Fruit fly (Drosophila melanogaster) whole organism, embryonic: ENCODE measurements around the gene Trax.

ENCODE experiments used
- Antp ChIP-seq: fragments of 200-800 bp; sonication (Bioruptor generic); optimal IDR thresholded peaks from 3 replicates; lab custom pipeline; 2016; ENCODE audit warnings: missing biosample characterization, missing genetic modification characterization
- Awh ChIP-seq: fragments of 200-800 bp; sonication (Bioruptor generic); IDR thresholded peaks from 2 replicates; pipeline ENCODE4, ENCODE4 v1.3.6; 2022; ENCODE audit warnings: missing biosample characterization, missing genetic modification characterization
- BEAF-32 ChIP-seq: fragments of 200-800 bp; sonication (Bioruptor generic); optimal IDR thresholded peaks from 3 replicates; lab custom pipeline; 2017; ENCODE audit warnings: missing biosample characterization, missing genetic modification characterization, mild to moderate bottlenecking, moderate library complexity, missing genetic modification reagents
- CG11398 ChIP-seq: fragments of 200-800 bp; sonication (Bioruptor generic); optimal IDR thresholded peaks from 2 replicates; lab custom pipeline; 2016; ENCODE audit warnings: missing biosample characterization, missing genetic modification characterization
- CG11695 ChIP-seq: fragments of 200-800 bp; sonication (Bioruptor generic); IDR thresholded peaks from 3 replicates; pipeline ENCODE4 v1.3.6; 2022; ENCODE audit warnings: missing biosample characterization, missing genetic modification characterization
- CG12219 ChIP-seq: fragments of 200-800 bp; sonication (Bioruptor generic); optimal IDR thresholded peaks from 3 replicates; lab custom pipeline; 2018; ENCODE audit warnings: missing biosample characterization, mild to moderate bottlenecking, missing genetic modification characterization
- CG1233 ChIP-seq: fragments of 200-800 bp; sonication (Bioruptor generic); optimal IDR thresholded peaks from 4 replicates; lab custom pipeline; 2018; ENCODE audit warnings: missing biosample characterization, mild to moderate bottlenecking, missing genetic modification characterization
- CG14441 ChIP-seq: fragments of 200-800 bp; sonication (Bioruptor generic); IDR thresholded peaks from 2 replicates; pipeline ENCODE4 v1.3.6; 2022; ENCODE audit warnings: missing biosample characterization, missing genetic modification characterization
- CG14710 ChIP-seq: fragments of 200-800 bp; sonication (Bioruptor generic); optimal IDR thresholded peaks from 3 replicates; lab custom pipeline; 2019; ENCODE audit warnings: missing biosample characterization, mild to moderate bottlenecking, missing genetic modification characterization, moderate library complexity
- CG15514 ChIP-seq: fragments of 200-800 bp; sonication (Bioruptor generic); optimal IDR thresholded peaks from 3 replicates; lab custom pipeline; 2017; ENCODE audit warnings: missing biosample characterization, missing genetic modification characterization, mild to moderate bottlenecking, moderate library complexity, missing genetic modification reagents
- CG2116 ChIP-seq: fragments of 200-800 bp; sonication (Bioruptor generic); optimal IDR thresholded peaks from 3 replicates; lab custom pipeline; 2018; ENCODE audit warnings: missing biosample characterization, mild to moderate bottlenecking, missing genetic modification characterization
- CG2678 ChIP-seq: fragments of 200-800 bp; sonication (Bioruptor generic); optimal IDR thresholded peaks from 3 replicates; lab custom pipeline; 2019; ENCODE audit warnings: missing biosample characterization, mild to moderate bottlenecking, missing genetic modification characterization, moderate library complexity
- CG33557 ChIP-seq: fragments of 200-800 bp; sonication (Bioruptor generic); optimal IDR thresholded peaks from 2 replicates; lab custom pipeline; 2019; ENCODE audit warnings: missing biosample characterization, mild to moderate bottlenecking, missing genetic modification characterization, moderate library complexity
- CG34224 ChIP-seq: fragments of 200-800 bp; sonication (Bioruptor generic); IDR thresholded peaks from 3 replicates; pipeline ENCODE4 v1.3.6; 2022; ENCODE audit warnings: missing biosample characterization, missing genetic modification characterization; ENCODE audit not compliant: partially characterized antibody
- CG34422 ChIP-seq: fragments of 200-800 bp; sonication (Bioruptor generic); IDR thresholded peaks from 3 replicates; pipeline ENCODE4 v1.3.6; 2022; ENCODE audit warnings: missing biosample characterization, missing genetic modification characterization
- CG4707 ChIP-seq: fragments of 200-800 bp; sonication (Bioruptor generic); optimal IDR thresholded peaks from 2 replicates; lab custom pipeline; 2018; ENCODE audit warnings: missing biosample characterization, mild to moderate bottlenecking, missing genetic modification characterization, moderate library complexity
- CG4854 ChIP-seq: fragments of 200-800 bp; sonication (Bioruptor generic); optimal IDR thresholded peaks from 2 replicates; lab custom pipeline; 2016; ENCODE audit warnings: missing biosample characterization, missing genetic modification characterization, inconsistent platforms
- CG5180 ChIP-seq: fragments of 200-800 bp; sonication (Bioruptor generic); optimal IDR thresholded peaks from 3 replicates; lab custom pipeline; 2017; ENCODE audit warnings: missing biosample characterization, missing genetic modification characterization, mild to moderate bottlenecking, moderate library complexity, missing genetic modification reagents
- CG6689 ChIP-seq: fragments of 200-800 bp; sonication (Bioruptor generic); IDR thresholded peaks from 2 replicates; pipeline ENCODE4 v1.3.6; 2022; ENCODE audit warnings: missing biosample characterization, missing genetic modification characterization
- CG7556 ChIP-seq: fragments of 200-800 bp; sonication (Bioruptor generic); optimal IDR thresholded peaks from 2 replicates; lab custom pipeline; 2017; ENCODE audit warnings: missing biosample characterization, mild to moderate bottlenecking, missing genetic modification characterization
- CG8089 ChIP-seq: fragments of 200-800 bp; sonication (Bioruptor generic); optimal IDR thresholded peaks from 3 replicates; lab custom pipeline; 2016; ENCODE audit warnings: missing biosample characterization, missing genetic modification characterization
- CG9215 ChIP-seq: fragments of 200-800 bp; sonication (Bioruptor generic); IDR thresholded peaks from 2 replicates; pipeline ENCODE4 v1.3.6; 2022; ENCODE audit warnings: missing biosample characterization, missing genetic modification characterization
- ERR ChIP-seq: fragments of 200-800 bp; sonication (Bioruptor generic); optimal IDR thresholded peaks from 2 replicates; lab custom pipeline; 2016; ENCODE audit warnings: missing biosample characterization, missing genetic modification characterization
- Eip74EF ChIP-seq, 2 experiments: fragments of 200-800 bp in 1 of 2; fragments of >200 bp in 1 of 2; sonication (Bioruptor generic) in 1 of 2; optimal IDR thresholded peaks; 2 replicates each; lab custom pipeline; 2017 to 2019; ENCODE audit warnings: missing biosample characterization in 2 of 2, missing genetic modification characterization in 2 of 2, mild to moderate bottlenecking in 1 of 2, moderate library complexity in 1 of 2
- MESR4 ChIP-seq: fragments of 200-800 bp; sonication (Bioruptor generic); optimal IDR thresholded peaks from 2 replicates; lab custom pipeline; 2018; ENCODE audit warnings: missing biosample characterization, mild to moderate bottlenecking, missing genetic modification characterization, moderate library complexity
- Mad ChIP-seq: fragments of 200-800 bp; sonication (Bioruptor generic); optimal IDR thresholded peaks from 2 replicates; lab custom pipeline; 2016; ENCODE audit warnings: missing biosample characterization, missing genetic modification characterization
- Opbp ChIP-seq: fragments of 200-800 bp; sonication (Bioruptor generic); IDR thresholded peaks from 3 replicates; pipeline ENCODE4 v1.3.6; 2022; ENCODE audit warnings: missing biosample characterization, missing genetic modification characterization; ENCODE audit not compliant: partially characterized antibody
- Sry-β ChIP-seq: fragments of 200-800 bp; sonication (Bioruptor generic); optimal IDR thresholded peaks from 2 replicates; lab custom pipeline; 2018; ENCODE audit warnings: missing biosample characterization, mild to moderate bottlenecking, missing genetic modification characterization, moderate library complexity
- Ssrp ChIP-seq: fragments of 200-800 bp; sonication (Bioruptor generic); optimal IDR thresholded peaks from 2 replicates; lab custom pipeline; 2018; ENCODE audit warnings: missing biosample characterization, mild to moderate bottlenecking, missing genetic modification characterization, moderate library complexity
- TFAM ChIP-seq: fragments of 200-800 bp; sonication (Bioruptor generic); optimal IDR thresholded peaks from 2 replicates; lab custom pipeline; 2017; ENCODE audit warnings: missing biosample characterization, missing genetic modification characterization, inconsistent platforms
- br ChIP-seq: fragments of >200 bp; optimal IDR thresholded peaks from 2 replicates; lab custom pipeline; 2017
- chn ChIP-seq: fragments of 200-800 bp; sonication (Bioruptor generic); optimal IDR thresholded peaks from 2 replicates; lab custom pipeline; 2016; ENCODE audit warnings: missing biosample characterization, missing genetic modification characterization
- dpn ChIP-seq, 2 experiments: fragments of 200-800 bp; sonication (Bioruptor generic); optimal IDR thresholded peaks; 3 replicates each; lab custom pipeline; 2016; ENCODE audit warnings: missing biosample characterization in 2 of 2, missing genetic modification characterization in 2 of 2
- eve ChIP-seq, 2 experiments: fragments of >200 bp; optimal IDR thresholded peaks; 2 replicates each; lab custom pipeline; 2017; ENCODE audit warnings: missing biosample characterization in 2 of 2, missing genetic modification characterization in 2 of 2
- ewg ChIP-seq: fragments of 200-800 bp; sonication (Bioruptor generic); optimal IDR thresholded peaks from 3 replicates; lab custom pipeline; 2017; ENCODE audit warnings: mild to moderate bottlenecking, missing biosample characterization, missing genetic modification reagents, missing genetic modification characterization
- fd102C ChIP-seq: fragments of 200-800 bp; sonication (Bioruptor generic); optimal IDR thresholded peaks from 2 replicates; lab custom pipeline; 2018; ENCODE audit warnings: missing biosample characterization, mild to moderate bottlenecking, missing genetic modification characterization, moderate library complexity
- fd64A ChIP-seq: fragments of 200-800 bp; sonication (Bioruptor generic); optimal IDR thresholded peaks from 3 replicates; lab custom pipeline; 2018; ENCODE audit warnings: missing biosample characterization, mild to moderate bottlenecking, missing genetic modification characterization
- gfzf ChIP-seq: fragments of 200-800 bp; sonication (Bioruptor generic); optimal IDR thresholded peaks from 2 replicates; lab custom pipeline; 2016; ENCODE audit warnings: missing biosample characterization, mild to moderate bottlenecking, missing genetic modification characterization, moderate library complexity
- lilli ChIP-seq: fragments of 200-800 bp; sonication (Bioruptor generic); optimal IDR thresholded peaks from 3 replicates; lab custom pipeline; 2016; ENCODE audit warnings: missing biosample characterization, missing genetic modification characterization
- lov ChIP-seq, 2 experiments: fragments of 200-800 bp in 1 of 2; fragments of >200 bp in 1 of 2; sonication (Bioruptor generic) in 1 of 2; IDR thresholded peaks in 1 of 2; optimal IDR thresholded peaks in 1 of 2; 2 replicates in 1 of 2; 3 replicates in 1 of 2; pipeline versions ENCODE4 v1.3.6 to Lab custom; 2017 to 2022; ENCODE audit warnings: missing biosample characterization in 1 of 2, missing genetic modification characterization in 1 of 2
- luna ChIP-seq: fragments of 200-800 bp; sonication (Bioruptor generic); optimal IDR thresholded peaks from 2 replicates; lab custom pipeline; 2016; ENCODE audit warnings: missing biosample characterization, missing genetic modification characterization
- nau ChIP-seq: fragments of 200-800 bp; sonication (Bioruptor generic); optimal IDR thresholded peaks from 3 replicates; lab custom pipeline; 2017; ENCODE audit warnings: missing biosample characterization, mild to moderate bottlenecking, missing genetic modification characterization, missing genetic modification reagents
- pan ChIP-seq, 4 experiments: fragments of >200 bp in 3 of 4; fragments of 200-800 bp in 1 of 4; sonication (Bioruptor generic) in 1 of 4; optimal IDR thresholded peaks in 3 of 4; IDR thresholded peaks in 1 of 4; 2 replicates each; pipeline versions ENCODE4 v1.3.6 to Lab custom; 2017 to 2022; ENCODE audit warnings: missing biosample characterization in 2 of 4, missing genetic modification characterization in 2 of 4, mixed read lengths in 1 of 4
- pros ChIP-seq: fragments of 200-800 bp; sonication (Bioruptor generic); optimal IDR thresholded peaks from 3 replicates; lab custom pipeline; 2019; ENCODE audit warnings: missing biosample characterization, mild to moderate bottlenecking, missing genetic modification characterization, moderate library complexity
- pzg ChIP-seq: fragments of 200-800 bp; sonication (Bioruptor generic); optimal IDR thresholded peaks from 3 replicates; lab custom pipeline; 2018; ENCODE audit warnings: missing biosample characterization, mild to moderate bottlenecking, missing genetic modification characterization, moderate library complexity
- sens-2 ChIP-seq: fragments of 200-800 bp; sonication (Bioruptor generic); IDR thresholded peaks from 2 replicates; pipeline ENCODE4 v1.3.6; 2022; ENCODE audit warnings: missing biosample characterization, missing genetic modification characterization
- shn ChIP-seq: fragments of 200-800 bp; sonication (Bioruptor generic); optimal IDR thresholded peaks from 3 replicates; lab custom pipeline; 2016; ENCODE audit warnings: missing biosample characterization, missing genetic modification characterization
- twi ChIP-seq: fragments of 200-800 bp; optimal IDR thresholded peaks from 2 replicates; lab custom pipeline; 2019; ENCODE audit warnings: missing biosample characterization, mild to moderate bottlenecking, missing genetic modification characterization, moderate library complexity
- z ChIP-seq: fragments of 200-800 bp; sonication (Bioruptor generic); IDR thresholded peaks from 3 replicates; pipeline ENCODE4 v1.3.6; 2022; ENCODE audit warnings: missing biosample characterization, missing genetic modification characterization

Gene Trax

dm6 chr3R:15350993-15351426 lies 10.5 kb upstream of the Trax start, which contains the start of the genes Trs33 and Tmtc4 (continued):
- TF ChIP-seq CG33557 (GFP tag; lab: Kevin White, UChicago) = peak; percentile 34
- TF ChIP-seq BEAF-32 (GFP tag; lab: Kevin White, UChicago) = peak; percentile 25
- no peak for TF ChIP-seq eve (GFP tag; optimal IDR thresholded peaks at IDR 0.05; lab: Kevin White, UChicago)
- peak; percentile 16 for TF ChIP-seq lilli (GFP tag; lab: Kevin White, UChicago)
- peak; percentile 61 for TF ChIP-seq CG15514
- no peak for TF ChIP-seq ERR (GFP tag; lab: Kevin White, UChicago)
- TF ChIP-seq Antp (GFP tag; lab: Kevin White, UChicago) = no peak
- no peak for TF ChIP-seq Ssrp
- peak; percentile 37 for TF ChIP-seq pzg
- TF ChIP-seq pan (optimal IDR thresholded peaks at IDR 0.05; lab: Kevin White, UChicago) = no peak
- no peak for TF ChIP-seq pan (GFP tag; optimal IDR thresholded peaks at IDR 0.05 in 1 of 2, IDR thresholded peaks at IDR 0.05 in 1 of 2)
- TF ChIP-seq Eip74EF (GFP tag; optimal IDR thresholded peaks at IDR 0.05; lab: Kevin White, UChicago) = peak in 1 of 2 experiments; percentile 17
- TF ChIP-seq CG6689 (GFP tag; lab: Robert Waterston, UW) = no peak
- TF ChIP-seq CG2116 (GFP tag; lab: Kevin White, UChicago) = peak; percentile 59
- TF ChIP-seq CG4854 (GFP tag; lab: Kevin White, UChicago) = no peak
- TF ChIP-seq CG12219 (GFP tag; lab: Kevin White, UChicago) = no peak
- TF ChIP-seq CG11398 (GFP tag; lab: Kevin White, UChicago) = no peak
- no peak for TF ChIP-seq CG4707
- TF ChIP-seq CG14710 (tag; lab: Kevin White, UChicago) = peak; percentile 62
- TF ChIP-seq Awh = no peak
- peak; percentile 64 for TF ChIP-seq CG2678 (tag; lab: Kevin White, UChicago)
- TF ChIP-seq br (lab: Kevin White, UChicago) = no peak
- no peak for TF ChIP-seq lov (optimal IDR thresholded peaks at IDR 0.05; lab: Kevin White, UChicago)
- TF ChIP-seq lov (GFP tag; IDR thresholded peaks at IDR 0.05; lab: Robert Waterston, UW) = no peak
- TF ChIP-seq z (GFP tag; lab: Robert Waterston, UW) = no peak
- TF ChIP-seq luna (GFP tag; lab: Kevin White, UChicago) = no peak
- TF ChIP-seq sens-2 (GFP tag; lab: Robert Waterston, UW) = no peak
- TF ChIP-seq CG34224 = no peak
- peak; percentile 44 for TF ChIP-seq twi (tag; lab: Kevin White, UChicago)
- TF ChIP-seq dpn (GFP tag; optimal IDR thresholded peaks at IDR 0.05; lab: Kevin White, UChicago) = peak in 1 of 2 experiments; percentile 28
- TF ChIP-seq nau (GFP tag; lab: Kevin White, UChicago) = no peak
- TF ChIP-seq chn (GFP tag; lab: Kevin White, UChicago) = no peak
- no peak for TF ChIP-seq fd64A (GFP tag; lab: Kevin White, UChicago)
- no peak for TF ChIP-seq gfzf (GFP tag; lab: Kevin White, UChicago)
- TF ChIP-seq CG7556 (GFP tag; lab: Kevin White, UChicago) = peak; percentile 34
- no peak for TF ChIP-seq pros (GFP tag; lab: Kevin White, UChicago)
- TF ChIP-seq Opbp = no peak
- no peak for TF ChIP-seq fd102C (GFP tag; lab: Kevin White, UChicago)
- TF ChIP-seq Sry-β (GFP tag; lab: Kevin White, UChicago) = peak; percentile 89
- no peak for TF ChIP-seq shn
- no peak for TF ChIP-seq Mad (GFP tag; lab: Kevin White, UChicago)
- TF ChIP-seq MESR4 (GFP tag; lab: Kevin White, UChicago) = peak; percentile 32
- TF ChIP-seq CG1233 (GFP tag; lab: Kevin White, UChicago) = no peak
- TF ChIP-seq CG9215 (GFP tag; lab: Robert Waterston, UW) = no peak
- no peak for TF ChIP-seq CG14441
- TF ChIP-seq CG11695 = no peak
- peak; percentile 70 for TF ChIP-seq CG5180
- TF ChIP-seq TFAM (GFP tag; lab: Kevin White, UChicago) = no peak
- TF ChIP-seq CG8089 (GFP tag; lab: Kevin White, UChicago) = no peak
- TF ChIP-seq CG34422 (GFP tag; lab: Robert Waterston, UW) = peak; percentile 29; the same call in 1 of the 3 replicates
- no peak for TF ChIP-seq ewg (GFP tag; lab: Kevin White, UChicago)
